Fruit fly (Drosophila melanogaster) whole organism, adult: Measurements from ENCODE around the gene unc-13.

Experiments used
- CG12768 ChIP-seq: fragments of 200-800 bp; sonication (Bioruptor generic); optimal IDR thresholded peaks from 2 replicates; lab custom pipeline; 2017; ENCODE audit warnings: missing biosample characterization, missing genetic modification characterization, mild to moderate bottlenecking, moderate library complexity, missing genetic modification reagents
- CG14711 ChIP-seq: fragments of 200-800 bp; sonication (Bioruptor generic); optimal IDR thresholded peaks from 2 replicates; lab custom pipeline; 2018; ENCODE audit warnings: missing biosample characterization, mild to moderate bottlenecking, missing genetic modification characterization, moderate library complexity
- CG33017 ChIP-seq: fragments of 200-800 bp; sonication (Bioruptor generic); optimal IDR thresholded peaks from 2 replicates; lab custom pipeline; 2018; ENCODE audit warnings: missing biosample characterization, mild to moderate bottlenecking, missing genetic modification characterization, moderate library complexity
- CG5204 ChIP-seq: fragments of 200-800 bp; sonication (Bioruptor generic); optimal IDR thresholded peaks from 2 replicates; lab custom pipeline; 2016; ENCODE audit warnings: missing biosample characterization, missing genetic modification characterization
- Hr96 ChIP-seq: fragments of 200-800 bp; sonication (Bioruptor generic); optimal IDR thresholded peaks from 2 replicates; lab custom pipeline; 2016; ENCODE audit warnings: missing biosample characterization, missing genetic modification characterization
- Mnt ChIP-seq: fragments of 200-800 bp; sonication (Bioruptor generic); optimal IDR thresholded peaks from 2 replicates; lab custom pipeline; 2016; ENCODE audit warnings: missing biosample characterization, mild to moderate bottlenecking, missing genetic modification characterization
- kay ChIP-seq: fragments of 200-800 bp; sonication (Bioruptor generic); peaks from one replicate; lab custom pipeline; 2016; ENCODE audit warnings: missing biosample characterization, missing genetic modification characterization, borderline replicate concordance
- pad ChIP-seq: fragments of 200-800 bp; sonication (Bioruptor generic); optimal IDR thresholded peaks from 3 replicates; lab custom pipeline; 2017; ENCODE audit warnings: missing biosample characterization, missing genetic modification characterization, mild to moderate bottlenecking, moderate library complexity, missing genetic modification reagents

- TF ChIP-seq CG5204 (no peak), CG12768 (no peak), kay (GFP tag; lab: Kevin White, UChicago) (peak; percentile 92), Mnt (GFP tag; lab: Kevin White, UChicago) (no peak), Hr96 (GFP tag; lab: Kevin White, UChicago) (no peak), CG14711 (tag; lab: Kevin White, UChicago) (no peak), CG33017 (tag; lab: Kevin White, UChicago) (no peak), pad (GFP tag; lab: Kevin White, UChicago) (no peak)
Measured at dm6 chr4:909134-909533, 3.0 kb downstream of the unc-13 start.
